Fruit fly (Drosophila melanogaster): ENCODE measurements around the gene CG46394.
A peak's percentile ranks its signal among the peaks of the same experiment; 100 is the strongest.

The CG46394 gene

dm6 chr3L:11551949-11552348 is 48.2 kb upstream of the CG46394 start (continued):
- TF ChIP-seq fd3F (GFP tag; optimal IDR thresholded peaks at IDR 0.05) (no peak), CG15601 (tag; optimal IDR thresholded peaks at IDR 0.05) (peak; percentile 40), maf-S (GFP tag; optimal IDR thresholded peaks at IDR 0.05) (no peak), Deaf1 (tag; optimal IDR thresholded peaks at IDR 0.05) (no peak), CG10979 (tag; optimal IDR thresholded peaks at IDR 0.05) (peak; percentile 75), ash1 (GFP tag; optimal IDR thresholded peaks at IDR 0.05) (no peak), so (GFP tag; IDR thresholded peaks at IDR 0.05) (no peak), CG11504 (tag; optimal IDR thresholded peaks at IDR 0.05) (peak; percentile 48), CG12071 (GFP tag; optimal IDR thresholded peaks at IDR 0.05) (no peak), klu (GFP tag; IDR thresholded peaks at IDR 0.05) (no peak), vnd (GFP tag; IDR thresholded peaks at IDR 0.05; ENCODE audit: partially characterized antibody) (0 out of 3 replicates have a peak, but pooled peaks have one; percentile 19), unc-4 (GFP tag; IDR thresholded peaks at IDR 0.05; ENCODE audit: partially characterized antibody) (no peak), CG4404 (GFP tag; IDR thresholded peaks at IDR 0.05) (0 out of 2 replicates have a peak, but pooled peaks have one; percentile 15), grn (GFP tag; optimal IDR thresholded peaks at IDR 0.05) (no peak), gro (GFP tag; optimal IDR thresholded peaks at IDR 0.05) (no peak), Neu2 (GFP tag; optimal IDR thresholded peaks at IDR 0.05; ENCODE audit: borderline replicate concordance) (no peak), prd (optimal IDR thresholded peaks at IDR 0.05) (no peak), prd (GFP tag; IDR thresholded peaks at IDR 0.05) (peak; percentile 67), hb (GFP tag; IDR thresholded peaks at IDR 0.05; ENCODE audit: partially characterized antibody) (no peak), CG18476 (GFP tag; optimal IDR thresholded peaks at IDR 0.05) (no peak), CG7745 (tag; optimal IDR thresholded peaks at IDR 0.05) (no peak), CG8290 (GFP tag; optimal IDR thresholded peaks at IDR 0.05) (no peak), CG8290 (tag; optimal IDR thresholded peaks at IDR 0.05) (no peak), CG10431 (GFP tag; optimal IDR thresholded peaks at IDR 0.05) (no peak), CG8281 (tag; optimal IDR thresholded peaks at IDR 0.05) (no peak), ham (GFP tag; IDR thresholded peaks at IDR 0.05) (no peak), ap (GFP tag; IDR thresholded peaks at IDR 0.05) (no peak), Dfd (GFP tag; optimal IDR thresholded peaks at IDR 0.05) (no peak), Lim3 (GFP tag; IDR thresholded peaks at IDR 0.05) (no peak), CG33557 (GFP tag; optimal IDR thresholded peaks at IDR 0.05) (peak; percentile 46), insv (GFP tag; optimal IDR thresholded peaks at IDR 0.05) (no peak), PHDP (tag; optimal IDR thresholded peaks at IDR 0.05) (peak; percentile 36), ken (GFP tag; IDR thresholded peaks at IDR 0.05) (no peak), CG3163 (GFP tag; optimal IDR thresholded peaks at IDR 0.05) (no peak), CG31365 (tag; optimal IDR thresholded peaks at IDR 0.05) (no peak), Ssrp (tag; optimal IDR thresholded peaks at IDR 0.05) (peak; percentile 15), Pdp1 (GFP tag; optimal IDR thresholded peaks at IDR 0.05) (peak; percentile 3 to 26), Sin3A (optimal IDR thresholded peaks at IDR 0.05) (no peak), Poxn (GFP tag; IDR thresholded peaks at IDR 0.05) (no peak), tna (GFP tag; IDR thresholded peaks at IDR 0.05; ENCODE audit: partially characterized antibody) (no peak), ssp (GFP tag; IDR thresholded peaks at IDR 0.05) (peak; percentile 38), Rfx (GFP tag; IDR thresholded peaks at IDR 0.05) (no peak), wek (GFP tag; optimal IDR thresholded peaks at IDR 0.05) (no peak), pan (optimal IDR thresholded peaks at IDR 0.05) (no peak), pan (GFP tag; optimal IDR thresholded peaks at IDR 0.05 in 1 of 2, IDR thresholded peaks at IDR 0.05 in 1 of 2) (peak in 1 of 2 experiments; percentile 25), mirr (GFP tag; optimal IDR thresholded peaks at IDR 0.05) (no peak), CG12769 (tag; optimal IDR thresholded peaks at IDR 0.05) (no peak), Six4 (GFP tag; optimal IDR thresholded peaks at IDR 0.05) (peak; percentile 28), CG5245 (GFP tag; optimal IDR thresholded peaks at IDR 0.05) (no peak), CG11398 (GFP tag; optimal IDR thresholded peaks at IDR 0.05) (no peak), esg (GFP tag; conservative IDR thresholded peaks at IDR 0.05) (no peak; the same call in 1 of the 2 replicates), Dref (GFP tag; IDR thresholded peaks at IDR 0.05) (no peak)

Measured in whole organism, embryonic.